Worm (Caenorhabditis elegans): Measurements from ENCODE around the gene rbmx-2.

DNA sequence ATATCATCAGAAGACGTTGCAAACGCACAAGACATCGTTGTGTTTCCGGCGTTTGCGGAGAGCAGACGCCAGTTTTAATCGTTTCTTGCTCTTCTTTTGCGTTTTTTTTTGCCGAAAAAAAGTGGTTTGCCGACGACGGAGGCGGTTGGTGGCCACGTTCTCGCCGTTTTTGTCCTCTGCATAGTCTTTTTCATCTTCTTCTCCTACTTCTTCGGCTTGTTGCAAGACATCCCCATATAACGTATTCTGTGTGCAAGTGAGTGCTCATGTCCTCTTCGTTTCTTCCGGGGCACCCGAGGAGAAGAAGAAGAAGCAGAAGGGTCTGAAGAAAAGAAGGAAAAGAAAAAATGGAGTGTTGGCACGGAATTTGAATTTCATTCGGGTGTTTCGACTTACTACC, 21.7 kb downstream of the rbmx-2 start:
- no peak for TF ChIP-seq ceh-82 (tag; optimal IDR thresholded peaks at IDR 0.05)
- TF ChIP-seq lin-13 (GFP tag; optimal IDR thresholded peaks at IDR 0.05), result no peak
- TF ChIP-seq nhr-237 (tag; optimal IDR thresholded peaks at IDR 0.05), result no peak

All from whole organism, L2 larva.